Worm (Caenorhabditis elegans) whole organism, L4/young adult: Measurements from ENCODE around the gene catp-6.

ENCODE experiments used
- W03F9.2 ChIP-seq: fragments of 150-350 bp; optimal IDR thresholded peaks from 2 replicates; lab custom pipeline; 2014; ENCODE audit warnings: missing biosample characterization, missing genetic modification characterization
- dao-5 ChIP-seq: sonication (generic microtip); optimal IDR thresholded peaks from 2 replicates; lab custom pipeline; 2016; ENCODE audit warnings: missing genotype, missing genetic modification characterization, moderate library complexity, missing compliant biosample characterization
- him-1 ChIP-seq: sonication (generic microtip); optimal IDR thresholded peaks from 2 replicates; lab custom pipeline; 2016; ENCODE audit warnings: missing genotype, missing genetic modification reagents, missing genetic modification characterization, missing compliant biosample characterization

The catp-6 gene

ce11 chrIV:9824480-9824879 is at the start of gene catp-6:
Gene catp-6, minus strand, starts transcription at chrIV:9824580.
- TF ChIP-seq him-1 (tag; lab: Kevin White, UChicago): no peak
- no peak for TF ChIP-seq dao-5 (tag; lab: Kevin White, UChicago)
- no peak for TF ChIP-seq W03F9.2

DNA sequence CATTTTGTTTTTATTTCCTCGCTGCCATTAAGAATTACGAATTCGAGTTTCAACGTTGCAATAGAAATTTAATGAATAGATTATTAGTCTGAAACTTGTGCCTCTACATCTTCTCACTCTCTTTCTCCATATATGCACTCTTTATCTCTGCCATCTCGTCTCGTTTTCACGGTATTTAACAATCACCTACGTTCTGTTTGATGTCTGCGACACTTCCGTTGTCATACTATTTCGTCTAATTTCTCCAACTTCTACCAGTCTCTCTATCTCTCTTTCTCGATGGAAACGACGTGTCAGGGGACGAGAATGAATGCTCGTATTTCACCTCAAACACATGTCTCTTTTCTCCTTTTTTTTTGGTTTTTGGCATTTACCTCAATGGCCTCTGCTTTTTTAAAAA is 49.5 kb upstream of the catp-6 start:
- TF ChIP-seq him-1 (tag; lab: Kevin White, UChicago): no peak
- peak; percentile 30 for TF ChIP-seq W03F9.2

ce11 chrIV:9872786-9873185 is 48.4 kb upstream of the catp-6 start:
- TF ChIP-seq W03F9.2 (no peak), dao-5 (tag; lab: Kevin White, UChicago) (no peak), him-1 (tag; lab: Kevin White, UChicago) (no peak)

- TF ChIP-seq dao-5 (tag; lab: Kevin White, UChicago) (no peak), him-1 (tag; lab: Kevin White, UChicago) (no peak), W03F9.2 (no peak)
These were observed 47.8 kb upstream of the catp-6 start for ce11 chrIV:9872210-9872609.

DNA sequence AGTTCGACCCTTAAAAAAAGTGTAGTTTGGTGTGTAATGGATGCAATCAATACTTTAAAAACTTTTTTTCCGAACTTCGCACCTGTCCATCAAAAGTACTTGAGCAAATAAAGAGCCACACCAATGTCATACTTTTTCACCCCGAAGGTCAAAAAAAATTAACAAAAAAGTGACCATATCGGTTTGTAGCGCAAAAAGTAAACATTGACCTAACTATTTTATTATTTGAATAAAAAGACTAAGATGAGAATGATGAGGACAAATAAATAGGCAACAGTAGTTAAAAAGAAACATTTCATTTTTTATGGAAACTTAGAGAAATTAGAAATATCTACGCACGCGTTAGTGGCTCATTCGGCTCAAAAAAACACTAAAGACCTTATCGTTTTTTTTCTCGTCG is 45.0 kb upstream of the catp-6 start:
- TF ChIP-seq him-1 (tag; lab: Kevin White, UChicago) (no peak), W03F9.2 (no peak), dao-5 (tag; lab: Kevin White, UChicago) (no peak)

- no peak for TF ChIP-seq dao-5 (tag; lab: Kevin White, UChicago)
- no peak for TF ChIP-seq him-1 (tag; lab: Kevin White, UChicago)
These were observed 43.5 kb upstream of the catp-6 start for ce11 chrIV:9867915-9868314.

DNA sequence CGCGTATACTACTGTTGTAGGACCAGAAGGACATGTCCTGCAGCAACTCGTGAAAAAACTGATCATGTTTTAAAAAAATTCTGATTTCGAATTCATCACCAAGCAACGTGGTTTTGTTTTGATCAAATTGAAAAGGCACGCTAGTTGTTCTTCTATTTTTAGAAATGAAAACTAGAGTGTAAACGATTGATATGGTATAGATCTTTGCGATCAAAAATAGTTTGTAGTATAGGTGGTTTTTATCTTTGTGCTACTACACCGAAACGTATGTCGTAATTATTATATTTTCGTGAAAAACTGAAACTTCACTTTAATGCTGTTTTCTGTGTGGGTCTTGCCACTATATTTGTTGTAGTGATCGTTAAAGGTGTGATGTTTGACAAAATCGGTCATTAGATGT is 42.5 kb upstream of the catp-6 start:
- TF ChIP-seq him-1 (tag; lab: Kevin White, UChicago) (no peak), dao-5 (tag; lab: Kevin White, UChicago) (no peak), W03F9.2 (no peak)

DNA sequence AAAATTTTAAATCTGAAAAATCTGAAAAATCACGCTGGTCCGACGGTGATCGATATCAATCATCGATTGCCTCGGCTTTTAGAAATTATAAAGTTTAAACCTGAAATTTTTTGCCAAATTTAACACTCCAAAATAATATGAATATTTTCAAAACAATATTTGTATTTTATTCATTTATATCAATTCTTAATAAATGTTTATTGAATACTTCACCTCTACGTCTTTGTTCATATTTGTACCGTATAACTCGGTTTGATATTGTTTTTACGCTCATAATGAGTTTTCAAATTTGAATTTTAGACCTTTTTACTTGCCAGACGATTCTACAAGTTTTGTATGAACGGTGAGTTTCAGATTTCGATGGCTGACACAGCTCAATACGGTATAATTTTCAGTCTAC is 40.4 kb upstream of the catp-6 start, which contains the start of the genes K07F5.15 and K07F5.22:
Gene K07F5.15 (plus strand): TSS at position 301 of the 400 bp plus-strand sequence.
Gene K07F5.22 (plus strand): TSS at position 301 of the 400 bp plus-strand sequence.
- TF ChIP-seq W03F9.2 (no peak), dao-5 (tag; lab: Kevin White, UChicago) (no peak), him-1 (tag; lab: Kevin White, UChicago) (no peak)

- TF ChIP-seq dao-5 (tag; lab: Kevin White, UChicago): no peak
- TF ChIP-seq him-1 (tag; lab: Kevin White, UChicago): no peak
- TF ChIP-seq W03F9.2: no peak
These were observed 39.4 kb upstream of the catp-6 start, which contains the start of gene K07F5.16 for ce11 chrIV:9863817-9864216. Gene K07F5.16, plus strand, starts transcription at chrIV:9864117.

DNA sequence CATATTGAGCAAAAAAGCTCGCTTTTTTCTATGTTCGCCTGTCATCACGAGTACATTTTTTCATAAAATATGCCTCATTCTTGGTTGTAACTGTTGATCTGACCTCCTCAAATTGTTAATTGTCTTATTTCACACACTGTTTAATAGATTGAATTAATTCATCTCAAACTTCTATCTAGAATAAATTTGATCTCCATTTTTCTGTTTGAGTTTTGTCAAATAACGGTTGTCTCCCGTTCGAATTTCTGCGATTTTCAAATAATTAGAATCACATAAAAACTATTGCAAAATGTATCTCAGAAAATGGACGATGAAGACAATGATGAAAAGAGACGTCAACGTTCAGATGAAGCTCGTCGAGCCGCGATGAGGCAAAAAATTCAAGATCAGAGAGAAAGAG is 37.5 kb upstream of the catp-6 start, which contains the start of gene K07F5.14:
Gene K07F5.14 (plus strand): TSS at position 301 of the 400 bp plus-strand sequence.
- TF ChIP-seq him-1 (tag; lab: Kevin White, UChicago) (no peak), W03F9.2 (no peak), dao-5 (tag; lab: Kevin White, UChicago) (no peak)

ce11 chrIV:9858970-9859369 is 34.6 kb upstream of the catp-6 start:
- no peak for TF ChIP-seq W03F9.2
- TF ChIP-seq him-1 (tag; lab: Kevin White, UChicago): no peak
- TF ChIP-seq dao-5 (tag; lab: Kevin White, UChicago): no peak

DNA sequence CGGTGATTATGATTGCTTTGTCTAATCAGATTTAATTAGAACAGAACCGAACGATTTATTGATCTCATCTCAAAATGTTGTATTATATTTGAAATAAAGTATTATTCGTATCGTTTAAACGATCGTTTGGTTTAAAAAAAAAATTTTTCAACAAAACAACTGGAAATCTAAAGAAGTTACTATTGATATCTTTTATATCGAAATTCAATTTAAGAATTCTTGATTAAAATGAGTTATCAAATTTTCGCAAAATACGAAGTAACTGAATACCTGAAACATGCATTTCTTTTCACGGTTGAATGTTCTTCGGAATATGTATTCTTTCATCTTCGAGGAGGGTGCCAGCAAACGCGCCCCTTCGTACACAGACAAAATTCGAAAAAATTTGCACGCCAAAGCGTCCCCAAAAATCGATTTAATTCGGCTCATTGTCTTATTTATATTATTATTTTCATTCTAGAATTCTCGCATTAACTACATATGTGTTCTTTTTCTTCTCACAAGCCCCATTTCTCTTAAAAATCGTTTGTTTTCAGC is 33.6 kb upstream of the catp-6 start, which contains the start of gene npp-1:
Gene npp-1 (plus strand): TSS at position 537 of the 537 bp plus-strand sequence.
- TF ChIP-seq dao-5 (tag; lab: Kevin White, UChicago) (no peak), him-1 (tag; lab: Kevin White, UChicago) (no peak), W03F9.2 (peak; percentile 75)

ce11 chrIV:9855712-9856111 is 31.3 kb upstream of the catp-6 start, which contains the start of gene K07F5.12:
Gene K07F5.12, plus strand, starts transcription at chrIV:9856012.
- TF ChIP-seq W03F9.2: no peak
- TF ChIP-seq him-1 (tag; lab: Kevin White, UChicago): no peak
- TF ChIP-seq dao-5 (tag; lab: Kevin White, UChicago): no peak

- TF ChIP-seq W03F9.2: no peak
- TF ChIP-seq dao-5 (tag; lab: Kevin White, UChicago): no peak
- TF ChIP-seq him-1 (tag; lab: Kevin White, UChicago): no peak
These were observed 30.6 kb upstream of the catp-6 start for ce11 chrIV:9854952-9855351.
